Worm (Caenorhabditis elegans) whole organism, L1 larva: ENCODE data around the gene lap-1.

Experiments
- alr-1 ChIP-seq: fragments of 200-800 bp; sonication (Bioruptor generic); optimal IDR thresholded peaks from 2 replicates; lab custom pipeline; 2018; ENCODE audit warnings: borderline replicate concordance, mild to moderate bottlenecking, missing genetic modification characterization, missing compliant biosample characterization
- aly-2 ChIP-seq: fragments of 150-350 bp; optimal IDR thresholded peaks from 2 replicates; lab custom pipeline; 2014; ENCODE audit warnings: missing biosample characterization, missing genetic modification characterization
- ceh-82 ChIP-seq, 3 experiments: fragments of 150-350 bp in 1 of 3; sonication (generic microtip) in 2 of 3; optimal IDR thresholded peaks; 2 replicates each; lab custom pipeline; 2014 to 2017; ENCODE audit warnings: missing biosample characterization in 3 of 3, missing genetic modification characterization in 3 of 3
- fos-1 ChIP-seq: fragments of 150-350 bp; optimal IDR thresholded peaks from 2 replicates; lab custom pipeline; 2014; ENCODE audit warnings: missing biosample characterization, missing genetic modification characterization
- lin-15B ChIP-seq: fragments of 150-350 bp; sonication (generic microtip); optimal IDR thresholded peaks from 3 replicates; lab custom pipeline; 2014; ENCODE audit warnings: missing biosample characterization, missing genetic modification characterization
- lsy-2 ChIP-seq, 2 experiments: fragments of 150-350 bp; optimal IDR thresholded peaks; 2 replicates each; lab custom pipeline; 2014; ENCODE audit warnings: missing biosample characterization in 2 of 2, missing genetic modification characterization in 2 of 2
- nhr-85 ChIP-seq: sonication (generic microtip); peaks from one replicate; lab custom pipeline; 2016; ENCODE audit warnings: missing genetic modification characterization, inconsistent platforms, missing compliant biosample characterization
- pqm-1 ChIP-seq: sonication (generic microtip); optimal IDR thresholded peaks from 3 replicates; lab custom pipeline; 2017; ENCODE audit warnings: missing biosample characterization, missing genetic modification characterization
- rnt-1 ChIP-seq: sonication (generic microtip); optimal IDR thresholded peaks from 2 replicates; lab custom pipeline; 2016; ENCODE audit warnings: mild to moderate bottlenecking, missing genetic modification characterization, moderate library complexity, missing compliant biosample characterization
- snpc-4 ChIP-seq: fragments of 150-350 bp; optimal IDR thresholded peaks from 2 replicates; lab custom pipeline; 2014; ENCODE audit warnings: missing biosample characterization, missing genetic modification characterization
- sptf-1 ChIP-seq: fragments of 150-350 bp; optimal IDR thresholded peaks from 2 replicates; lab custom pipeline; 2014; ENCODE audit warnings: missing biosample characterization, missing genetic modification characterization
- zag-1 ChIP-seq: fragments of 150-350 bp; optimal IDR thresholded peaks from 2 replicates; lab custom pipeline; 2014; ENCODE audit warnings: missing biosample characterization, missing genetic modification characterization
- ztf-11 ChIP-seq, 2 experiments: sonication (generic microtip); optimal IDR thresholded peaks; 2 replicates each; lab custom pipeline; 2016 to 2017; ENCODE audit warnings: missing genetic modification characterization in 2 of 2, missing biosample characterization in 1 of 2, missing compliant biosample characterization in 1 of 2

DNA sequence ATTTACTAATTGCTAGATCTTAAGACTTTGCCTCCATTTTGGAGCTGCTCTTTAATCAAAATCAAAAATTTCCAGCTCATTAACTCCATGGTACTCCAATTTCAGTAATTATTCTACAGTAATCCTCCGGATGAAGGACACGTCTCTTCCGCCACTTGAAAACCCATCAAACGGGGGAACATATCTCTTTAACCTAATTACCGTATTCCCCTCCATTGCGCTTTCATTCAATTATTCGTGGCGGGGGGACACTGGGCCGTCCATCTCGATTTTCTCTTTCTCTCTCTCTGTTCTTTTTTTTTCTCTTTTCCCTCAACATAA lies 15.1 kb upstream of the lap-1 start:
- TF ChIP-seq pqm-1: no peak
- TF ChIP-seq zag-1 (tag; lab: Kevin White, UChicago): no peak
- no peak for TF ChIP-seq fos-1 (tag; lab: Kevin White, UChicago)
- no peak for TF ChIP-seq lsy-2 (tag; optimal IDR thresholded peaks at IDR 0.05; lab: Kevin White, UChicago)
- no peak for TF ChIP-seq ztf-11 (tag; optimal IDR thresholded peaks at IDR 0.05; lab: Kevin White, UChicago)
- TF ChIP-seq aly-2 (tag; lab: Kevin White, UChicago): no peak
- no peak for TF ChIP-seq alr-1
- no peak for TF ChIP-seq lin-15B (tag; lab: Kevin White, UChicago)
- no peak for TF ChIP-seq rnt-1 (tag; lab: Kevin White, UChicago)
- TF ChIP-seq nhr-85 (tag; lab: Kevin White, UChicago): no peak
- TF ChIP-seq sptf-1 (tag; lab: Kevin White, UChicago): no peak
- no peak for TF ChIP-seq ceh-82 (tag; optimal IDR thresholded peaks at IDR 0.05; lab: Kevin White, UChicago)
- TF ChIP-seq snpc-4 (tag; lab: Kevin White, UChicago): no peak
